Fruit fly (Drosophila melanogaster) whole organism, embryonic: ENCODE data around the gene CG43672.

Experiments used
- Adf1 ChIP-seq: fragments of 200-800 bp; sonication (Bioruptor generic); IDR thresholded peaks from 2 replicates; pipeline ENCODE4 v1.3.6; 2022; ENCODE audit warnings: missing biosample characterization, missing genetic modification characterization
- Atf-2 ChIP-seq: fragments of 200-800 bp; sonication (Bioruptor generic); optimal IDR thresholded peaks from 2 replicates; lab custom pipeline; 2016; ENCODE audit warnings: missing biosample characterization, missing genetic modification characterization
- B-H1 ChIP-seq: fragments of 200-800 bp; sonication (Bioruptor generic); IDR thresholded peaks from 3 replicates; pipeline ENCODE4 v1.3.6; 2022; ENCODE audit warnings: missing biosample characterization, missing genetic modification characterization
- CG10431 ChIP-seq: fragments of 200-800 bp; sonication (Bioruptor generic); optimal IDR thresholded peaks from 3 replicates; lab custom pipeline; 2018; ENCODE audit warnings: missing biosample characterization, mild to moderate bottlenecking, missing genetic modification characterization
- CG11560 ChIP-seq: fragments of 200-800 bp; sonication (Bioruptor generic); IDR thresholded peaks from 3 replicates; pipeline ENCODE4 v1.3.6; 2022; ENCODE audit warnings: missing biosample characterization, missing genetic modification characterization
- CG13123 ChIP-seq: fragments of 200-800 bp; sonication (Bioruptor generic); optimal IDR thresholded peaks from 2 replicates; lab custom pipeline; 2016; ENCODE audit warnings: missing biosample characterization, missing genetic modification characterization
- CG13624 ChIP-seq: fragments of 200-800 bp; sonication (Bioruptor generic); optimal IDR thresholded peaks from 2 replicates; lab custom pipeline; 2016; ENCODE audit warnings: missing biosample characterization, missing genetic modification characterization
- CG1603 ChIP-seq: fragments of 200-800 bp; sonication (Bioruptor generic); optimal IDR thresholded peaks from 2 replicates; lab custom pipeline; 2019; ENCODE audit warnings: missing biosample characterization, mild to moderate bottlenecking, missing genetic modification characterization, moderate library complexity
- CG17186 ChIP-seq: fragments of 200-800 bp; sonication (Bioruptor generic); optimal IDR thresholded peaks from 3 replicates; lab custom pipeline; 2017; ENCODE audit warnings: missing biosample characterization, missing genetic modification reagents, missing genetic modification characterization
- CG2875 ChIP-seq: fragments of 200-800 bp; sonication (Bioruptor generic); optimal IDR thresholded peaks from 2 replicates; lab custom pipeline; 2017; ENCODE audit warnings: missing biosample characterization, mild to moderate bottlenecking, missing genetic modification characterization, missing genetic modification reagents
- CG31224 ChIP-seq: fragments of 200-800 bp; sonication (Bioruptor generic); IDR thresholded peaks from 2 replicates; pipeline ENCODE4 v1.3.6; 2022; ENCODE audit warnings: missing biosample characterization, missing genetic modification characterization
- CG32767 ChIP-seq: fragments of 200-800 bp; sonication (Bioruptor generic); IDR thresholded peaks from 2 replicates; pipeline ENCODE4 v1.3.6; 2022; ENCODE audit warnings: missing biosample characterization, missing genetic modification characterization
- CG34224 ChIP-seq: fragments of 200-800 bp; sonication (Bioruptor generic); IDR thresholded peaks from 3 replicates; pipeline ENCODE4 v1.3.6; 2022; ENCODE audit warnings: missing biosample characterization, missing genetic modification characterization; ENCODE audit not compliant: partially characterized antibody
- CG4404 ChIP-seq: fragments of 200-800 bp; sonication (Bioruptor generic); IDR thresholded peaks from 2 replicates; pipeline ENCODE4 v1.3.6; 2022; ENCODE audit warnings: missing biosample characterization, missing genetic modification characterization
- CG4617 ChIP-seq: fragments of 200-800 bp; sonication (Bioruptor generic); optimal IDR thresholded peaks from 3 replicates; lab custom pipeline; 2016; ENCODE audit warnings: missing biosample characterization, missing genetic modification characterization, borderline replicate concordance
- CG4820 ChIP-seq: fragments of 200-800 bp; sonication (Bioruptor generic); optimal IDR thresholded peaks from 3 replicates; lab custom pipeline; 2016; ENCODE audit warnings: missing biosample characterization, missing genetic modification characterization
- CG5245 ChIP-seq: fragments of 200-800 bp; sonication (Bioruptor generic); optimal IDR thresholded peaks from 3 replicates; lab custom pipeline; 2016; ENCODE audit warnings: missing biosample characterization, missing genetic modification characterization
- CG7928 ChIP-seq: fragments of 200-800 bp; sonication (Bioruptor generic); optimal IDR thresholded peaks from 2 replicates; lab custom pipeline; 2017; ENCODE audit warnings: missing biosample characterization, mild to moderate bottlenecking, missing genetic modification characterization
- CG8478 ChIP-seq: fragments of >200 bp; optimal IDR thresholded peaks from 2 replicates; lab custom pipeline; 2018
- Dll ChIP-seq: fragments of 200-800 bp; sonication (Bioruptor generic); IDR thresholded peaks from 4 replicates; pipeline ENCODE4 v1.3.6; 2022; ENCODE audit warnings: missing biosample characterization, missing genetic modification characterization; ENCODE audit not compliant: partially characterized antibody
- Dp ChIP-seq: fragments of 200-800 bp; sonication (Bioruptor generic); optimal IDR thresholded peaks from 2 replicates; lab custom pipeline; 2018; ENCODE audit warnings: missing biosample characterization, mild to moderate bottlenecking, missing genetic modification characterization, moderate library complexity
- E2f1 ChIP-seq: fragments of 200-800 bp; sonication (Bioruptor generic); IDR thresholded peaks from 2 replicates; pipeline ENCODE4 v1.3.6; 2022; ENCODE audit warnings: missing biosample characterization, missing genetic modification characterization
- Ets97D ChIP-seq: fragments of 200-800 bp; sonication (Bioruptor generic); optimal IDR thresholded peaks from 3 replicates; lab custom pipeline; 2016; ENCODE audit warnings: missing biosample characterization, missing genetic modification characterization
- Fer1 ChIP-seq: fragments of 200-800 bp; sonication (Bioruptor generic); optimal IDR thresholded peaks from 2 replicates; lab custom pipeline; 2017; ENCODE audit warnings: missing biosample characterization, mild to moderate bottlenecking, missing genetic modification characterization
- HLH4C ChIP-seq: fragments of 200-800 bp; sonication (Bioruptor generic); IDR thresholded peaks from 3 replicates; pipeline ENCODE4 v1.3.6; 2022; ENCODE audit warnings: missing biosample characterization, missing genetic modification characterization; ENCODE audit not compliant: partially characterized antibody
- Hmx ChIP-seq: fragments of 200-800 bp; sonication (Bioruptor generic); optimal IDR thresholded peaks from 2 replicates; lab custom pipeline; 2016; ENCODE audit warnings: missing biosample characterization, missing genetic modification characterization
- MESR4 ChIP-seq: fragments of 200-800 bp; sonication (Bioruptor generic); optimal IDR thresholded peaks from 2 replicates; lab custom pipeline; 2018; ENCODE audit warnings: missing biosample characterization, mild to moderate bottlenecking, missing genetic modification characterization, moderate library complexity
- Mrtf ChIP-seq: fragments of 200-800 bp; sonication (Bioruptor generic); IDR thresholded peaks from 3 replicates; pipeline ENCODE4 v1.3.6; 2022; ENCODE audit warnings: missing biosample characterization, missing genetic modification characterization
- Opbp ChIP-seq: fragments of 200-800 bp; sonication (Bioruptor generic); IDR thresholded peaks from 3 replicates; pipeline ENCODE4 v1.3.6; 2022; ENCODE audit warnings: missing biosample characterization, missing genetic modification characterization; ENCODE audit not compliant: partially characterized antibody
- Pdp1 ChIP-seq, 2 experiments: fragments of 200-800 bp; sonication (Bioruptor generic); optimal IDR thresholded peaks; 3 replicates each; lab custom pipeline; 2016; ENCODE audit warnings: missing biosample characterization in 2 of 2, missing genetic modification characterization in 2 of 2, mild to moderate bottlenecking in 1 of 2, moderate library complexity in 1 of 2
- amos ChIP-seq: fragments of 200-800 bp; sonication (Bioruptor generic); IDR thresholded peaks from 2 replicates; pipeline ENCODE4 v1.3.6; 2022; ENCODE audit warnings: missing biosample characterization, missing genetic modification characterization; ENCODE audit not compliant: partially characterized antibody
- cad ChIP-seq: fragments of >200 bp; optimal IDR thresholded peaks from 2 replicates; lab custom pipeline; 2017; ENCODE audit warnings: missing biosample characterization, missing genetic modification characterization
- cas ChIP-seq: fragments of 200-800 bp; sonication (Bioruptor generic); IDR thresholded peaks from 2 replicates; pipeline ENCODE4 v1.3.6; 2022; ENCODE audit warnings: missing biosample characterization, missing genetic modification characterization
- crp ChIP-seq, 2 experiments: fragments of 200-800 bp; sonication (Bioruptor generic); optimal IDR thresholded peaks; 2 replicates in 1 of 2; 3 replicates in 1 of 2; lab custom pipeline; 2017; ENCODE audit warnings: missing biosample characterization in 2 of 2, missing genetic modification characterization in 2 of 2, mild to moderate bottlenecking in 1 of 2, moderate library complexity in 1 of 2
- dm ChIP-seq: fragments of 200-800 bp; sonication (Bioruptor generic); optimal IDR thresholded peaks from 3 replicates; lab custom pipeline; 2016; ENCODE audit warnings: missing biosample characterization, missing genetic modification characterization
- fd102C ChIP-seq: fragments of 200-800 bp; sonication (Bioruptor generic); optimal IDR thresholded peaks from 2 replicates; lab custom pipeline; 2018; ENCODE audit warnings: missing biosample characterization, mild to moderate bottlenecking, missing genetic modification characterization, moderate library complexity
- gfzf ChIP-seq: fragments of 200-800 bp; sonication (Bioruptor generic); optimal IDR thresholded peaks from 2 replicates; lab custom pipeline; 2016; ENCODE audit warnings: missing biosample characterization, mild to moderate bottlenecking, missing genetic modification characterization, moderate library complexity
- gt ChIP-seq: fragments of 200-800 bp; sonication (Bioruptor generic); IDR thresholded peaks from 2 replicates; pipeline ENCODE4 v1.3.6; 2022; ENCODE audit warnings: missing biosample characterization, missing genetic modification characterization
- insv ChIP-seq, 2 experiments: fragments of 200-800 bp; sonication (Bioruptor generic); optimal IDR thresholded peaks; 3 replicates each; lab custom pipeline; 2016 to 2018; ENCODE audit warnings: missing biosample characterization in 2 of 2, missing genetic modification characterization in 2 of 2
- jing ChIP-seq: fragments of 200-800 bp; sonication (Bioruptor generic); optimal IDR thresholded peaks from 2 replicates; lab custom pipeline; 2018; ENCODE audit warnings: missing biosample characterization, mild to moderate bottlenecking, missing genetic modification characterization
- mld ChIP-seq: fragments of 200-800 bp; sonication (Bioruptor generic); IDR thresholded peaks from 3 replicates; pipeline ENCODE4 v1.3.6; 2022; ENCODE audit warnings: missing biosample characterization, missing genetic modification characterization; ENCODE audit not compliant: partially characterized antibody
- org-1 ChIP-seq: fragments of 200-800 bp; sonication (Bioruptor generic); optimal IDR thresholded peaks from 2 replicates; lab custom pipeline; 2017; ENCODE audit warnings: missing biosample characterization, missing genetic modification characterization
- pum ChIP-seq: fragments of 200-800 bp; sonication (Bioruptor generic); optimal IDR thresholded peaks from 2 replicates; lab custom pipeline; 2016; ENCODE audit warnings: missing biosample characterization, missing genetic modification characterization
- sens-2 ChIP-seq: fragments of 200-800 bp; sonication (Bioruptor generic); IDR thresholded peaks from 2 replicates; pipeline ENCODE4 v1.3.6; 2022; ENCODE audit warnings: missing biosample characterization, missing genetic modification characterization
- sisA ChIP-seq: fragments of 200-800 bp; sonication (Bioruptor generic); IDR thresholded peaks from 2 replicates; pipeline ENCODE4 v1.3.6; 2022; ENCODE audit warnings: missing biosample characterization, missing genetic modification characterization
- stwl ChIP-seq: fragments of 200-800 bp; sonication (Bioruptor generic); optimal IDR thresholded peaks from 3 replicates; lab custom pipeline; 2018; ENCODE audit warnings: missing biosample characterization, mild to moderate bottlenecking, missing genetic modification characterization, moderate library complexity
- sug ChIP-seq: fragments of 200-800 bp; optimal IDR thresholded peaks from 2 replicates; lab custom pipeline; 2019; ENCODE audit warnings: missing biosample characterization, mild to moderate bottlenecking, missing genetic modification characterization, moderate library complexity
- wdn ChIP-seq: fragments of 200-800 bp; sonication (Bioruptor generic); IDR thresholded peaks from 2 replicates; pipeline ENCODE4 v1.3.6; 2022; ENCODE audit warnings: missing biosample characterization, missing genetic modification characterization
- wek ChIP-seq: fragments of 200-800 bp; sonication (Bioruptor generic); optimal IDR thresholded peaks from 3 replicates; lab custom pipeline; 2018; ENCODE audit warnings: missing biosample characterization, mild to moderate bottlenecking, missing genetic modification characterization, moderate library complexity

CG43672 gene

DNA sequence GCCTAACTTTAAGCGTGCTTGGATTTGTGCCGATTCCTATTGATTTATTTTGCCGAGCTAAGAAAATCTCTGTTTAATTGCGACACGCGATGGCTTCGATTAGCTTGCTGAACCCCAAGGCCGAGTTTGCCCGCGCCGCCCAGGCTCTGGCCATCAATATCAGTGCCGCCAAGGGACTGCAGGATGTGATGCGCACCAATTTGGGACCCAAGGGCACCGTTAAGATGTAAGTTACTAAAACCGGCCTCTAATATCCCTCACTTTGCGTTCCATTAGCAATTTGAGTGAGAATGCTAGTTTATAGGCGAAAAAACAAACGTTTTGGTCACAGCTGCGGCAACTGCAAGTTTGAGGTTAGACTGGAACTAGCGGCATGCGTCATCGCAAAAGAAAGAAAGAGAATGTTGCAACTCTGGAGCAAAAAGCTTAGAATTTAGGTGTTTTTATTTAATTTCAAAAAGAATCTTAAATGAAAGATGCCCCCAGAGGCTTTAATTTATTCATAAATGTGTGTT, 26.0 kb upstream of the CG43672 start (continued):
- TF ChIP-seq CG4617 (peak; percentile 55), CG13624 (GFP tag; lab: Kevin White, UChicago) (peak; percentile 0), CG5245 (no peak), CG8478 (lab: Kevin White, UChicago) (no peak), sisA (GFP tag; lab: Robert Waterston, UW) (no peak), pum (no peak), CG2875 (no peak), org-1 (GFP tag; lab: Kevin White, UChicago) (no peak), Mrtf (GFP tag; lab: Robert Waterston, UW) (no peak), CG11560 (no peak), MESR4 (peak; percentile 80), dm (GFP tag; lab: Kevin White, UChicago) (peak; percentile 42), CG7928 (GFP tag; lab: Kevin White, UChicago) (no peak), Fer1 (GFP tag; lab: Kevin White, UChicago) (no peak), CG31224 (GFP tag; lab: Robert Waterston, UW) (no peak), fd102C (GFP tag; lab: Kevin White, UChicago) (no peak), mld (GFP tag; lab: Robert Waterston, UW) (0 out of 3 replicates have a peak, but pooled peaks have one; percentile 23), E2f1 (GFP tag; lab: Robert Waterston, UW) (no peak), sens-2 (GFP tag; lab: Robert Waterston, UW) (no peak)

DNA sequence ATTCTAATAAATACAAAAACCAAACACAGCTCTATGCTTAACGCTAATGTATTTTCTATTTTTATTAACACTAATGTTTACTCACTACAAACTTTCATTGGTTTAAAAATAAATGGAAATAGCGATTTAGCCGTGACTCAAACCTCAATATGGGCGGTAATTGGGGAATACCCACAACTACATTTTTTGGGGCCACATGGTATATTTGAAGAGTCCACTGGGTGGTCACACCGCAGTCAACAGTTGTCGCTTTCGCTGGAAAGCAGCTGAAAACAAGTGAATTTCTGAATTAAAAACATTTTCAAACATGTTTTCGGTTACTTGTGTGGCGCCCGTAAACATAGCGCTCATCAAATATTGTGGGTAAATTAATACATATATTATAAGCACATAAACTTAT, 23.8 kb upstream of the CG43672 start, which contains the start of gene Mvd:
Mvd (plus strand) TSS at position 222 of the 400 bp plus-strand sequence.
- TF ChIP-seq MESR4 (peak; percentile 67), Dp (peak; percentile 53), CG13624 (GFP tag; lab: Kevin White, UChicago) (peak; percentile 19), CG4820 (no peak), B-H1 (GFP tag; lab: Robert Waterston, UW) (no peak), Opbp (GFP tag; lab: Robert Waterston, UW) (peak; percentile 69), jing (GFP tag; lab: Kevin White, UChicago) (no peak), Atf-2 (no peak), gt (GFP tag; lab: Robert Waterston, UW) (no peak), Dll (GFP tag; lab: Robert Waterston, UW) (0 out of 4 replicates have a peak, but pooled peaks have one; percentile 17), gfzf (GFP tag; lab: Kevin White, UChicago) (peak; percentile 94), wdn (GFP tag; lab: Robert Waterston, UW) (no peak), stwl (peak; percentile 44), CG32767 (no peak), CG4617 (peak; percentile 18), CG4404 (GFP tag; lab: Robert Waterston, UW) (no peak), cas (no peak), insv (GFP tag; optimal IDR thresholded peaks at IDR 0.05; lab: Kevin White, UChicago) (peak in 1 of 2 experiments; percentile 24), wek (GFP tag; lab: Kevin White, UChicago) (peak; percentile 99), cad (GFP tag; lab: Kevin White, UChicago) (no peak), Adf1 (GFP tag; lab: Robert Waterston, UW) (peak; percentile 8; the same call in 1 of the 2 replicates), CG13123 (GFP tag; lab: Kevin White, UChicago) (no peak), amos (GFP tag; lab: Robert Waterston, UW) (peak; percentile 18; the same call in 1 of the 2 replicates), Ets97D (peak; percentile 77), Hmx (GFP tag; lab: Kevin White, UChicago) (no peak), CG1603 (peak; percentile 84), HLH4C (GFP tag; lab: Robert Waterston, UW) (peak; percentile 13; the same call in 1 of the 3 replicates), CG17186 (GFP tag; lab: Kevin White, UChicago) (peak; percentile 26), crp (GFP tag; optimal IDR thresholded peaks at IDR 0.05; lab: Kevin White, UChicago) (peak in 1 of 2 experiments; percentile 52), CG34224 (GFP tag; lab: Robert Waterston, UW) (no peak), CG10431 (no peak), sug (peak; percentile 35), Pdp1 (GFP tag; optimal IDR thresholded peaks at IDR 0.05; lab: Kevin White, UChicago) (peak in 1 of 2 experiments; percentile 46)
